Worm (Caenorhabditis elegans) whole organism, late embryonic: ENCODE measurements around the gene F44A2.3.

Source experiments
- odd-2 ChIP-seq: sonication (generic microtip); optimal IDR thresholded peaks from 2 replicates; lab custom pipeline; 2017; ENCODE audit warnings: antibody characterized with exemption, mild to moderate bottlenecking, missing genetic modification characterization, missing compliant biosample characterization
- pat-9 ChIP-seq: fragments of 200-800 bp; sonication (Bioruptor generic); optimal IDR thresholded peaks from 2 replicates; lab custom pipeline; 2018; ENCODE audit warnings: mild to moderate bottlenecking, missing genetic modification characterization, moderate library complexity, missing compliant biosample characterization

ce11 chrV:9287460-9287859 lies 17.8 kb upstream of the F44A2.3 start, which contains the start of gene lron-2:
- TF ChIP-seq odd-2 (tag; lab: Kevin White, UChicago) (no peak), pat-9 (tag; lab: Kevin White, UChicago) (no peak)
